Worm (Caenorhabditis elegans) whole organism, L4 larva: Measurements from ENCODE around the gene C55A1.7.
"Not testable (repeated sequence)": the region's sequence is repeated elsewhere in the genome, so short reads cannot be mapped to it uniquely, and the experiment has no call there.

Source experiments
- ama-1 ChIP-seq: fragments of 150-350 bp; optimal IDR thresholded peaks from 2 replicates; lab custom pipeline; 2014; ENCODE audit warnings: inconsistent platforms, mixed read lengths
- hlh-30 ChIP-seq: sonication (generic microtip); optimal IDR thresholded peaks from 2 replicates; lab custom pipeline; 2017; ENCODE audit warnings: antibody characterized with exemption, mild to moderate bottlenecking, missing genetic modification characterization, missing compliant biosample characterization; ENCODE audit not compliant: insufficient read depth
- nhr-76 ChIP-seq: fragments of 150-350 bp; optimal IDR thresholded peaks from 2 replicates; lab custom pipeline; 2014; ENCODE audit warnings: missing biosample characterization, missing genetic modification characterization
- zag-1 ChIP-seq: fragments of 150-350 bp; optimal IDR thresholded peaks from 2 replicates; lab custom pipeline; 2014; ENCODE audit warnings: missing biosample characterization, missing genetic modification characterization

- TF ChIP-seq zag-1; nhr-76 (tag; lab: Kevin White, UChicago); ama-1; hlh-30 (tag; lab: Kevin White, UChicago): not testable (repeated sequence)
Measured at ce11 chrV:15643192-15643591, 4.2 kb downstream of the C55A1.7 start, which contains the start of gene C55A1.4.
